Worm (Caenorhabditis elegans) whole organism, young adult: ENCODE measurements around the gene srh-299.

Source experiments
- F57A8.1 ChIP-seq: fragments of 200-800 bp; sonication (Bioruptor generic); optimal IDR thresholded peaks from 2 replicates; lab custom pipeline; 2018; ENCODE audit warnings: mild to moderate bottlenecking, missing genetic modification characterization, moderate library complexity, missing compliant biosample characterization
- chd-7 ChIP-seq: sonication (generic microtip); optimal IDR thresholded peaks from 2 replicates; lab custom pipeline; 2016; ENCODE audit warnings: mild to moderate bottlenecking, missing genetic modification characterization, moderate library complexity, missing compliant biosample characterization
- rcor-1 ChIP-seq: fragments of 200-800 bp; sonication (Bioruptor generic); IDR thresholded peaks from 2 replicates; pipeline ENCODE4 v1.3.6; 2022; ENCODE audit warnings: missing genetic modification reagents, missing genetic modification characterization, missing compliant biosample characterization

DNA sequence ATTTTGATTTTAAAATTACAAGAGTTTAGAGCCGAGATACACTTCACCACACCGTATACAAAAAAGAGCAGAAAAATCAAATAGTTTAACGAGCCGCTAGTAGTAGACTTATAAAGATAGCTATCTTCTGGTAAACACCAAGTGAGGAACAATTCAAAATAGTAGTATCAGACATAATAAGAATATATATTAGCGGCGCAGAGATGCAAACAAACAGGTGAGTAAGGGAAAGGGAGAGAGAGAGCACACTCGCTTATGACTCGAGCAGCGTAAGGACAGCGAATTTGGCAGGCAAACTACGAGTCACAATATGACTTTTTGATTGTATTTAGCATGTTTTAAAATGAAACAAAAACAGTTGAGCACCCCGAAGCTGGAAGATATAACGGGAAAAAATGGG lies 28.1 kb downstream of the srh-299 start:
- TF ChIP-seq chd-7 (tag; lab: Kevin White, UChicago), result no peak
- TF ChIP-seq rcor-1 (GFP tag; lab: Robert Waterston, UW), result no peak
- no peak for TF ChIP-seq F57A8.1 (GFP tag; lab: Kevin White, UChicago)
